Fruit fly (Drosophila melanogaster) whole organism, embryonic: ENCODE data around the gene CG44088.

ENCODE experiments used
- ATbp ChIP-seq: fragments of 200-800 bp; sonication (Bioruptor generic); optimal IDR thresholded peaks from 2 replicates; lab custom pipeline; 2017; ENCODE audit warnings: missing biosample characterization, mild to moderate bottlenecking, missing genetic modification characterization, missing genetic modification reagents
- BEAF-32 ChIP-seq: fragments of 200-800 bp; sonication (Bioruptor generic); optimal IDR thresholded peaks from 3 replicates; lab custom pipeline; 2017; ENCODE audit warnings: missing biosample characterization, missing genetic modification characterization, mild to moderate bottlenecking, moderate library complexity, missing genetic modification reagents
- Bgb ChIP-seq: fragments of 200-800 bp; sonication (Bioruptor generic); IDR thresholded peaks from 2 replicates; pipeline ENCODE4 v1.3.6; 2022; ENCODE audit warnings: missing biosample characterization, missing genetic modification characterization; ENCODE audit not compliant: partially characterized antibody
- CG10147 ChIP-seq: fragments of 200-800 bp; sonication (Bioruptor generic); optimal IDR thresholded peaks from 2 replicates; lab custom pipeline; 2019; ENCODE audit warnings: missing biosample characterization, mild to moderate bottlenecking, missing genetic modification characterization, moderate library complexity
- CG12155 ChIP-seq: fragments of 200-800 bp; sonication (Bioruptor generic); optimal IDR thresholded peaks from 3 replicates; lab custom pipeline; 2016; ENCODE audit warnings: missing biosample characterization, missing genetic modification characterization
- CG12236 ChIP-seq: fragments of 200-800 bp; sonication (Bioruptor generic); optimal IDR thresholded peaks from 2 replicates; lab custom pipeline; 2016; ENCODE audit warnings: missing biosample characterization, missing genetic modification characterization
- CG12299 ChIP-seq: fragments of 200-800 bp; sonication (Bioruptor generic); optimal IDR thresholded peaks from 2 replicates; lab custom pipeline; 2018; ENCODE audit warnings: missing biosample characterization, mild to moderate bottlenecking, missing genetic modification characterization
- CG14050 ChIP-seq: fragments of 200-800 bp; sonication (Bioruptor generic); IDR thresholded peaks from 3 replicates; pipeline ENCODE4 v1.3.6; 2022; ENCODE audit warnings: missing biosample characterization, missing genetic modification characterization
- CG16863 ChIP-seq: fragments of 200-800 bp; sonication (Bioruptor generic); optimal IDR thresholded peaks from 3 replicates; lab custom pipeline; 2016; ENCODE audit warnings: missing biosample characterization, missing genetic modification characterization
- CG18011 ChIP-seq: fragments of 200-800 bp; sonication (Bioruptor generic); optimal IDR thresholded peaks from 2 replicates; lab custom pipeline; 2017; ENCODE audit warnings: missing biosample characterization, missing genetic modification characterization, mild to moderate bottlenecking, moderate library complexity, missing genotype
- CG18476 ChIP-seq: fragments of 200-800 bp; sonication (Bioruptor generic); optimal IDR thresholded peaks from 2 replicates; lab custom pipeline; 2016; ENCODE audit warnings: missing biosample characterization, mild to moderate bottlenecking, missing genetic modification characterization
- CG3163 ChIP-seq: fragments of 200-800 bp; sonication (Bioruptor generic); optimal IDR thresholded peaks from 3 replicates; lab custom pipeline; 2016; ENCODE audit warnings: missing biosample characterization, missing genetic modification characterization
- CG32772 ChIP-seq: fragments of 200-800 bp; sonication (Bioruptor generic); IDR thresholded peaks from 2 replicates; pipeline ENCODE4 v1.3.6; 2022; ENCODE audit warnings: missing biosample characterization, missing genetic modification characterization
- CG4707 ChIP-seq: fragments of 200-800 bp; sonication (Bioruptor generic); optimal IDR thresholded peaks from 2 replicates; lab custom pipeline; 2018; ENCODE audit warnings: missing biosample characterization, mild to moderate bottlenecking, missing genetic modification characterization, moderate library complexity
- CG4820 ChIP-seq: fragments of 200-800 bp; sonication (Bioruptor generic); optimal IDR thresholded peaks from 3 replicates; lab custom pipeline; 2016; ENCODE audit warnings: missing biosample characterization, missing genetic modification characterization
- CG5245 ChIP-seq: fragments of 200-800 bp; sonication (Bioruptor generic); optimal IDR thresholded peaks from 3 replicates; lab custom pipeline; 2016; ENCODE audit warnings: missing biosample characterization, missing genetic modification characterization
- CG6813 ChIP-seq: fragments of 200-800 bp; sonication (Bioruptor generic); optimal IDR thresholded peaks from 2 replicates; lab custom pipeline; 2017; ENCODE audit warnings: missing biosample characterization, missing genetic modification characterization, mild to moderate bottlenecking, moderate library complexity, missing genetic modification reagents
- CG7963 ChIP-seq: fragments of 200-800 bp; sonication (Bioruptor generic); IDR thresholded peaks from 3 replicates; pipeline ENCODE4 v1.3.6; 2022; ENCODE audit warnings: missing biosample characterization, missing genetic modification characterization; ENCODE audit not compliant: partially characterized antibody
- CTCF ChIP-seq: fragments of 200-800 bp; sonication (Bioruptor generic); optimal IDR thresholded peaks from 2 replicates; lab custom pipeline; 2017; ENCODE audit warnings: missing biosample characterization, mild to moderate bottlenecking, missing genetic modification characterization, moderate library complexity
- D19A ChIP-seq: fragments of 200-800 bp; optimal IDR thresholded peaks from 3 replicates; lab custom pipeline; 2019; ENCODE audit warnings: missing biosample characterization, mild to moderate bottlenecking, missing genetic modification characterization, moderate library complexity
- MBD-R2 ChIP-seq: fragments of 200-800 bp; sonication (Bioruptor generic); IDR thresholded peaks from 2 replicates; pipeline ENCODE4 v1.3.6; 2022; ENCODE audit warnings: missing biosample characterization, missing genetic modification characterization
- NC2α ChIP-seq: fragments of 200-800 bp; sonication (Bioruptor generic); optimal IDR thresholded peaks from 2 replicates; lab custom pipeline; 2016; ENCODE audit warnings: missing biosample characterization, missing genetic modification characterization
- Oaz ChIP-seq: fragments of 200-800 bp; sonication (Bioruptor generic); IDR thresholded peaks from 2 replicates; pipeline ENCODE4 v1.3.6; 2022; ENCODE audit warnings: missing biosample characterization, missing genetic modification characterization
- Oli ChIP-seq: fragments of 200-800 bp; sonication (Bioruptor generic); optimal IDR thresholded peaks from 2 replicates; lab custom pipeline; 2018; ENCODE audit warnings: missing biosample characterization, mild to moderate bottlenecking, missing genetic modification characterization, moderate library complexity
- Opbp ChIP-seq: fragments of 200-800 bp; sonication (Bioruptor generic); IDR thresholded peaks from 3 replicates; pipeline ENCODE4 v1.3.6; 2022; ENCODE audit warnings: missing biosample characterization, missing genetic modification characterization; ENCODE audit not compliant: partially characterized antibody
- Rx ChIP-seq: fragments of 200-800 bp; sonication (Bioruptor generic); IDR thresholded peaks from 2 replicates; pipeline ENCODE4 v1.3.6; 2022; ENCODE audit warnings: missing biosample characterization, missing genetic modification characterization
- aop ChIP-seq: fragments of 200-800 bp; sonication (Bioruptor generic); IDR thresholded peaks from 2 replicates; pipeline ENCODE4 v1.3.6; 2022; ENCODE audit warnings: missing biosample characterization, missing genetic modification characterization
- chinmo ChIP-seq: fragments of 200-800 bp; sonication (Bioruptor generic); IDR thresholded peaks from 4 replicates; pipeline ENCODE4 v1.3.6; 2022; ENCODE audit warnings: missing biosample characterization, missing genetic modification characterization; ENCODE audit not compliant: partially characterized antibody
- croc ChIP-seq: fragments of 200-800 bp; sonication (Bioruptor generic); conservative IDR thresholded peaks from 3 replicates; pipeline ENCODE4 v1.3.6; 2022; ENCODE audit warnings: missing biosample characterization, missing genetic modification characterization
- dan ChIP-seq: fragments of 200-800 bp; sonication (Bioruptor generic); IDR thresholded peaks from 2 replicates; pipeline ENCODE4 v1.3.6; 2022; ENCODE audit warnings: missing biosample characterization, missing genetic modification characterization
- dati ChIP-seq: fragments of 200-800 bp; sonication (Bioruptor generic); IDR thresholded peaks from 2 replicates; pipeline ENCODE4 v1.3.6; 2022; ENCODE audit warnings: missing biosample characterization, missing genetic modification characterization
- eve ChIP-seq, 2 experiments: fragments of >200 bp; optimal IDR thresholded peaks; 2 replicates each; lab custom pipeline; 2017; ENCODE audit warnings: missing biosample characterization in 2 of 2, missing genetic modification characterization in 2 of 2
- gcm ChIP-seq: fragments of 200-800 bp; sonication (Bioruptor generic); optimal IDR thresholded peaks from 2 replicates; lab custom pipeline; 2019; ENCODE audit warnings: missing biosample characterization, mild to moderate bottlenecking, missing genetic modification characterization, moderate library complexity
- hb ChIP-seq: fragments of 200-800 bp; sonication (Bioruptor generic); IDR thresholded peaks from 3 replicates; pipeline ENCODE4 v1.3.6; 2022; ENCODE audit warnings: missing biosample characterization, missing genetic modification characterization; ENCODE audit not compliant: partially characterized antibody
- hkb ChIP-seq, 2 experiments: fragments of 200-800 bp in 1 of 2; fragments of >200 bp in 1 of 2; sonication (Bioruptor generic) in 1 of 2; IDR thresholded peaks in 1 of 2; optimal IDR thresholded peaks in 1 of 2; 2 replicates each; pipeline versions ENCODE4 v1.3.6 to Lab custom; 2017 to 2022; ENCODE audit warnings: missing biosample characterization in 1 of 2, missing genetic modification characterization in 1 of 2
- lola ChIP-seq, 3 experiments: fragments of >200 bp in 2 of 3; fragments of 200-800 bp in 1 of 3; sonication (Bioruptor generic) in 1 of 3; optimal IDR thresholded peaks; 2 replicates each; lab custom pipeline; 2017 to 2019; ENCODE audit warnings: missing biosample characterization in 3 of 3, missing genetic modification characterization in 3 of 3, mild to moderate bottlenecking in 1 of 3, moderate library complexity in 1 of 3
- mld ChIP-seq: fragments of 200-800 bp; sonication (Bioruptor generic); IDR thresholded peaks from 3 replicates; pipeline ENCODE4 v1.3.6; 2022; ENCODE audit warnings: missing biosample characterization, missing genetic modification characterization; ENCODE audit not compliant: partially characterized antibody
- nom ChIP-seq: fragments of 200-800 bp; sonication (Bioruptor generic); optimal IDR thresholded peaks from 2 replicates; lab custom pipeline; 2017; ENCODE audit warnings: missing biosample characterization, missing genetic modification characterization, mild to moderate bottlenecking, moderate library complexity, missing genetic modification reagents
- p53 ChIP-seq: fragments of 200-800 bp; sonication (Bioruptor generic); optimal IDR thresholded peaks from 2 replicates; lab custom pipeline; 2016; ENCODE audit warnings: missing biosample characterization, missing genetic modification characterization
- row ChIP-seq: fragments of 200-800 bp; sonication (Bioruptor generic); IDR thresholded peaks from 3 replicates; pipeline ENCODE4 v1.3.6; 2022; ENCODE audit warnings: missing biosample characterization, missing genetic modification characterization
- sd ChIP-seq: fragments of 200-800 bp; sonication (Bioruptor generic); optimal IDR thresholded peaks from 3 replicates; lab custom pipeline; 2018; ENCODE audit warnings: missing biosample characterization, mild to moderate bottlenecking, missing genetic modification characterization, moderate library complexity
- sens ChIP-seq: fragments of 200-800 bp; sonication (Bioruptor generic); peaks from one replicate; lab custom pipeline; 2016; ENCODE audit warnings: missing biosample characterization, missing genetic modification characterization
- shn ChIP-seq: fragments of 200-800 bp; sonication (Bioruptor generic); optimal IDR thresholded peaks from 3 replicates; lab custom pipeline; 2016; ENCODE audit warnings: missing biosample characterization, missing genetic modification characterization
- slbo ChIP-seq: fragments of 200-800 bp; sonication (Bioruptor generic); IDR thresholded peaks from 2 replicates; pipeline ENCODE4 v1.3.6; 2022; ENCODE audit warnings: missing biosample characterization, missing genetic modification characterization
- tna ChIP-seq: fragments of 200-800 bp; sonication (Bioruptor generic); IDR thresholded peaks from 2 replicates; pipeline ENCODE4 v1.3.6; 2022; ENCODE audit warnings: missing biosample characterization, missing genetic modification characterization; ENCODE audit not compliant: partially characterized antibody
- vnd ChIP-seq: fragments of 200-800 bp; sonication (Bioruptor generic); IDR thresholded peaks from 3 replicates; pipeline ENCODE4 v1.3.6; 2022; ENCODE audit warnings: missing biosample characterization, missing genetic modification characterization; ENCODE audit not compliant: partially characterized antibody
- z ChIP-seq: fragments of 200-800 bp; sonication (Bioruptor generic); IDR thresholded peaks from 3 replicates; pipeline ENCODE4 v1.3.6; 2022; ENCODE audit warnings: missing biosample characterization, missing genetic modification characterization
- zfh2 ChIP-seq: fragments of 200-800 bp; sonication (Bioruptor generic); optimal IDR thresholded peaks from 2 replicates; lab custom pipeline; 2016; ENCODE audit warnings: missing biosample characterization, missing genetic modification characterization

CG44088 gene

dm6 chr3R:4740592-4741500, 34.0 kb downstream of the CG44088 start (continued):
- TF ChIP-seq CG4820 (GFP tag; lab: Kevin White, UChicago) = no peak
- TF ChIP-seq CG12236 (GFP tag; lab: Kevin White, UChicago) = no peak
- 0 out of 2 replicates have a peak, but pooled peaks have one; percentile 27 for TF ChIP-seq Bgb (GFP tag; lab: Robert Waterston, UW)
- no peak for TF ChIP-seq hkb (optimal IDR thresholded peaks at IDR 0.05; lab: Kevin White, UChicago)
- no peak for TF ChIP-seq hkb (GFP tag; IDR thresholded peaks at IDR 0.05; lab: Robert Waterston, UW)
- TF ChIP-seq gcm = no peak
- TF ChIP-seq CG32772 (GFP tag; lab: Robert Waterston, UW) = peak; percentile 17; the same call in 1 of the 2 replicates
- no peak for TF ChIP-seq Rx (GFP tag; lab: Robert Waterston, UW)
- TF ChIP-seq aop = no peak
- TF ChIP-seq Oli (tag; lab: Kevin White, UChicago) = no peak
- no peak for TF ChIP-seq zfh2 (GFP tag; lab: Kevin White, UChicago)
- TF ChIP-seq dan (GFP tag; lab: Robert Waterston, UW) = no peak
- TF ChIP-seq z (GFP tag; lab: Robert Waterston, UW) = no peak
- TF ChIP-seq croc (GFP tag; lab: Robert Waterston, UW) = no peak
- no peak for TF ChIP-seq CG5245 (GFP tag; lab: Kevin White, UChicago)
- peak; percentile 83 for TF ChIP-seq tna
- TF ChIP-seq sens (GFP tag; lab: Kevin White, UChicago) = no peak
- TF ChIP-seq dati = no peak
- TF ChIP-seq BEAF-32 (GFP tag; lab: Kevin White, UChicago) = no peak
- no peak for TF ChIP-seq CG4707
- TF ChIP-seq CG16863 (GFP tag; lab: Kevin White, UChicago) = no peak
- no peak for TF ChIP-seq CG12299 (tag; lab: Kevin White, UChicago)
- no peak for TF ChIP-seq CG18476 (GFP tag; lab: Kevin White, UChicago)
- no peak for TF ChIP-seq CG12155 (GFP tag; lab: Kevin White, UChicago)
- peak; percentile 67; the same call in 2 of the 3 replicates for TF ChIP-seq vnd (GFP tag; lab: Robert Waterston, UW)
- no peak for TF ChIP-seq lola (GFP tag; optimal IDR thresholded peaks at IDR 0.05; lab: Kevin White, UChicago)
- no peak for TF ChIP-seq MBD-R2 (GFP tag; lab: Robert Waterston, UW)
- TF ChIP-seq NC2α = no peak
- peak; percentile 67; the same call in 2 of the 3 replicates for TF ChIP-seq CG7963
- TF ChIP-seq hb (GFP tag; lab: Robert Waterston, UW) = peak; percentile 80; the same call in 2 of the 3 replicates
- no peak for TF ChIP-seq CG10147 (GFP tag; lab: Kevin White, UChicago)
- peak; percentile 70 for TF ChIP-seq sd (tag; lab: Kevin White, UChicago)
- no peak for TF ChIP-seq p53 (GFP tag; lab: Kevin White, UChicago)
- no peak for TF ChIP-seq CTCF (GFP tag; lab: Kevin White, UChicago)
- TF ChIP-seq Oaz (GFP tag; lab: Robert Waterston, UW) = no peak
- TF ChIP-seq shn = no peak
- peak; percentile 97 for TF ChIP-seq CG3163
- no peak for TF ChIP-seq CG14050
- peak in 1 of 2 experiments; percentile 5 for TF ChIP-seq eve (GFP tag; optimal IDR thresholded peaks at IDR 0.05; lab: Kevin White, UChicago)
- peak; percentile 92 for TF ChIP-seq nom (GFP tag; lab: Kevin White, UChicago)
- TF ChIP-seq ATbp = no peak
- TF ChIP-seq CG18011 = no peak
- no peak; the same call in 2 of the 3 replicates for TF ChIP-seq Opbp (GFP tag; lab: Robert Waterston, UW)
- TF ChIP-seq mld (GFP tag; lab: Robert Waterston, UW) = peak; percentile 78; the same call in 2 of the 3 replicates
- no peak for TF ChIP-seq row (GFP tag; lab: Robert Waterston, UW)
- 0 out of 4 replicates have a peak, but pooled peaks have one; percentile 32 for TF ChIP-seq chinmo
- TF ChIP-seq slbo (GFP tag; lab: Robert Waterston, UW) = no peak
- TF ChIP-seq D19A (tag; lab: Kevin White, UChicago) = peak; percentile 72
- no peak for TF ChIP-seq CG6813 (GFP tag; lab: Kevin White, UChicago)
